Worm (Caenorhabditis elegans): ENCODE results near the gene H40L08.7.

DNA sequence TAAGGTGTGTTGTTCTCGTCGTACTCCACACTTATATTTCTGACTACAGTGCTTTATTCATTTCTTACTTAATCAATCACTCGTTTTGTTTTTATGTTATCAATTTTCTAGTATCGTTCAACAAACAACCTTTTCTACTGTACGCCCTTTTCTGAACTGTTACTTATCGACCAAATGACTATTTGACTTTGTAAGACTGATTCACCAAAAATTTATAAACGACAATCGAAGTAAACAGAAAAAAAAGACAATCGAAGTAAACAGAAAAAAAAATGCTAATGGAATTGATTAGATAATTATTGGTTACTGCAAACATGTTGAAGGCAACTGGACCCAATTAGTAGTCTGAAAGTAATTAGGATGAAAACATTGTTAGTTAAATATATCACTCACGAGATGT, 27.5 kb downstream of the H40L08.7 start:
- TF ChIP-seq lin-39 (tag; optimal IDR thresholded peaks at IDR 0.05) (no peak), nhr-77 (tag; optimal IDR thresholded peaks at IDR 0.05) (no peak), spr-3 (GFP tag; optimal IDR thresholded peaks at IDR 0.05) (no peak), nhr-25 (tag; optimal IDR thresholded peaks at IDR 0.05; ENCODE audit: borderline replicate concordance, insufficient read depth) (no peak), lin-13 (GFP tag; optimal IDR thresholded peaks at IDR 0.05) (no peak), fos-1 (tag; optimal IDR thresholded peaks at IDR 0.05) (no peak), egl-27 (tag; optimal IDR thresholded peaks at IDR 0.05) (no peak), ZK546.5 (tag; optimal IDR thresholded peaks at IDR 0.05) (no peak), pqm-1 (tag; optimal IDR thresholded peaks at IDR 0.05) (no peak), nhr-6 (tag; optimal IDR thresholded peaks at IDR 0.05) (no peak), ztf-11 (tag; optimal IDR thresholded peaks at IDR 0.05) (no peak)
